Worm (Caenorhabditis elegans) whole organism, midembryonic: Measurements from ENCODE around the gene R02F2.8.

ENCODE experiments used
- T22C8.4 ChIP-seq: fragments of 200-800 bp; sonication (Bioruptor generic); IDR thresholded peaks from 2 replicates; pipeline ENCODE4 v1.3.6; 2022; ENCODE audit warnings: missing genetic modification characterization, missing compliant biosample characterization
- cog-1 ChIP-seq: sonication (generic microtip); optimal IDR thresholded peaks from 2 replicates; lab custom pipeline; 2016; ENCODE audit warnings: missing genetic modification characterization, missing compliant biosample characterization
- med-1 ChIP-seq: sonication (generic microtip); optimal IDR thresholded peaks from 2 replicates; lab custom pipeline; 2017; ENCODE audit warnings: missing genetic modification characterization, mild to moderate bottlenecking, missing compliant biosample characterization, antibody characterized with exemption, missing genetic modification reagents; ENCODE audit not compliant: insufficient read depth
- ztf-29 ChIP-seq: fragments of 200-800 bp; sonication (Bioruptor generic); IDR thresholded peaks from 2 replicates; pipeline ENCODE4 v1.3.6; 2022; ENCODE audit warnings: missing genetic modification reagents, missing genetic modification characterization, missing compliant biosample characterization

- TF ChIP-seq med-1 (no peak), ztf-29 (GFP tag; lab: Robert Waterston, UW) (no peak), T22C8.4 (no peak), cog-1 (tag; lab: Kevin White, UChicago) (no peak)
Observed at ce11 chrIII:5543727-5544345, 48.8 kb upstream of the R02F2.8 start, which contains the start of gene D1044.1.
